Worm (Caenorhabditis elegans): ENCODE measurements around the gene K11D12.14.
"Not testable (repeated sequence)": the region's sequence is repeated elsewhere in the genome, so short reads cannot be mapped to it uniquely, and the experiment has no call there.

ce11 chrV:5047230-5047629 lies 2.2 kb upstream of the K11D12.14 start:
- peak; percentile 33 for TF ChIP-seq sma-9 (GFP tag; optimal IDR thresholded peaks at IDR 0.05)
- not testable (repeated sequence) for TF ChIP-seq sma-9, lin-11 (tag; optimal IDR thresholded peaks at IDR 0.05)
